Worm (Caenorhabditis elegans) whole organism, late embryonic: Measurements from ENCODE around the gene hsp-90.

Experiments
- ceh-2 ChIP-seq: sonication (generic microtip); optimal IDR thresholded peaks from 2 replicates; lab custom pipeline; 2016; ENCODE audit warnings: missing genotype, missing genetic modification characterization, missing compliant biosample characterization
- ceh-22 ChIP-seq: sonication (generic microtip); optimal IDR thresholded peaks from 2 replicates; lab custom pipeline; 2017; ENCODE audit warnings: missing biosample characterization, missing genetic modification characterization
- ceh-30 ChIP-seq: fragments of 150-350 bp; optimal IDR thresholded peaks from 2 replicates; lab custom pipeline; 2014; ENCODE audit warnings: missing biosample characterization, missing genetic modification characterization
- fax-1 ChIP-seq: sonication (generic microtip); optimal IDR thresholded peaks from 2 replicates; lab custom pipeline; 2016; ENCODE audit warnings: missing genotype, missing genetic modification characterization, missing compliant biosample characterization
- fkh-10 ChIP-seq: fragments of 150-350 bp; optimal IDR thresholded peaks from 2 replicates; lab custom pipeline; 2014; ENCODE audit warnings: missing biosample characterization, missing genetic modification reagents, missing genetic modification characterization
- fkh-6 ChIP-seq: sonication (generic microtip); optimal IDR thresholded peaks from 2 replicates; lab custom pipeline; 2016; ENCODE audit warnings: missing genetic modification characterization, missing compliant biosample characterization
- nhr-11 ChIP-seq: fragments of 150-350 bp; optimal IDR thresholded peaks from 2 replicates; lab custom pipeline; 2014; ENCODE audit warnings: missing biosample characterization, missing genetic modification characterization
- nhr-232 ChIP-seq: sonication (generic microtip); optimal IDR thresholded peaks from 2 replicates; lab custom pipeline; 2016; ENCODE audit warnings: missing genetic modification characterization, missing compliant biosample characterization
- pha-2 ChIP-seq: sonication (generic microtip); optimal IDR thresholded peaks from 2 replicates; lab custom pipeline; 2017; ENCODE audit warnings: mild to moderate bottlenecking, missing genetic modification characterization, missing compliant biosample characterization
- pha-4 ChIP-seq: fragments of 150-350 bp; optimal IDR thresholded peaks from 2 replicates; lab custom pipeline; 2018; ENCODE audit warnings: missing biosample characterization, missing genetic modification reagents, missing genetic modification characterization
- pqm-1 ChIP-seq: sonication (generic microtip); optimal IDR thresholded peaks from 2 replicates; lab custom pipeline; 2016; ENCODE audit warnings: missing genetic modification characterization, missing compliant biosample characterization
- rnt-1 ChIP-seq: sonication (generic microtip); optimal IDR thresholded peaks from 2 replicates; lab custom pipeline; 2016; ENCODE audit warnings: missing genetic modification characterization, missing compliant biosample characterization
- unc-3 ChIP-seq, 2 experiments: fragments of 200-800 bp in 1 of 2; sonication (Bioruptor generic) in 1 of 2; sonication (generic microtip) in 1 of 2; conservative IDR thresholded peaks in 1 of 2; optimal IDR thresholded peaks in 1 of 2; 2 replicates each; pipeline versions ENCODE4 v1.3.6 to Lab custom; 2016 to 2022; ENCODE audit warnings: missing compliant biosample characterization in 2 of 2, missing genetic modification characterization in 2 of 2, missing genetic modification reagents in 1 of 2
- unc-42 ChIP-seq: sonication (generic microtip); optimal IDR thresholded peaks from 2 replicates; lab custom pipeline; 2016; ENCODE audit warnings: missing genotype, missing genetic modification characterization, missing compliant biosample characterization

- TF ChIP-seq rnt-1 (tag; lab: Kevin White, UChicago), result no peak
- no peak for TF ChIP-seq unc-42 (tag; lab: Kevin White, UChicago)
- no peak for TF ChIP-seq ceh-2 (tag; lab: Kevin White, UChicago)
- no peak for TF ChIP-seq pha-2 (tag; lab: Kevin White, UChicago)
- TF ChIP-seq fkh-10 (GFP tag; lab: Kevin White, UChicago), result no peak
- no peak for TF ChIP-seq pha-4 (tag; lab: Kevin White, UChicago)
- TF ChIP-seq ceh-30 (tag; lab: Kevin White, UChicago), result no peak
- TF ChIP-seq fax-1 (tag; lab: Kevin White, UChicago), result no peak
- no peak for TF ChIP-seq pqm-1 (tag; lab: Kevin White, UChicago)
- TF ChIP-seq fkh-6 (tag; lab: Kevin White, UChicago), result no peak
- no peak for TF ChIP-seq ceh-22
- TF ChIP-seq unc-3 (GFP tag; conservative IDR thresholded peaks at IDR 0.05; lab: Robert Waterston, UW), result no peak
- TF ChIP-seq unc-3 (tag; optimal IDR thresholded peaks at IDR 0.05; lab: Kevin White, UChicago), result no peak
- no peak for TF ChIP-seq nhr-11 (tag; lab: Kevin White, UChicago)
- TF ChIP-seq nhr-232, result no peak
Measured at ce11 chrV:14640769-14641168, 43.9 kb upstream of the hsp-90 start, which contains the start of gene C54G10.1.
